In genomic region chrV:9503152-9503817, ce11 we compare ENCODE assay signal across 5 worm cellular contexts.
TF ChIP-seq lines count a peak whose summit lies in the region.

No protein-coding gene starts in this region.

TF ChIP-seq in whole organism, L1 larva, 84 proteins besides CTCF, POLR2A, EP300 and RAD21 (continues in another document):
- TF ChIP-seq tbx-2 (tag; optimal IDR thresholded peaks at IDR 0.05; lab: Kevin White, UChicago) (peak; percentile 75), mef-2 (tag; optimal IDR thresholded peaks at IDR 0.05; lab: Kevin White, UChicago) (no peak), fkh-4 (tag; optimal IDR thresholded peaks at IDR 0.05; lab: Kevin White, UChicago; ENCODE audit: borderline replicate concordance) (no peak), swsn-7 (tag; optimal IDR thresholded peaks at IDR 0.05; lab: Kevin White, UChicago) (peak; percentile 77), hlh-17 (GFP tag; optimal IDR thresholded peaks at IDR 0.05; lab: Kevin White, UChicago; ENCODE audit: borderline replicate concordance) (no peak), vab-15 (tag; optimal IDR thresholded peaks at IDR 0.05; lab: Kevin White, UChicago) (no peak), nhr-20 (tag; optimal IDR thresholded peaks at IDR 0.05; lab: Kevin White, UChicago) (peak; percentile 81), nhr-90 (tag; optimal IDR thresholded peaks at IDR 0.05; lab: Kevin White, UChicago; ENCODE audit: poor library complexity) (peak; percentile 83), jun-1 (tag; optimal IDR thresholded peaks at IDR 0.05; lab: Kevin White, UChicago) (peak; percentile 10), ceh-8 (GFP tag; optimal IDR thresholded peaks at IDR 0.05; lab: Kevin White, UChicago) (peak; percentile 62), nhr-71 (tag; optimal IDR thresholded peaks at IDR 0.05; lab: Kevin White, UChicago) (peak; percentile 87), zip-4 (GFP tag; optimal IDR thresholded peaks at IDR 0.05; lab: Kevin White, UChicago) (no peak), hpl-2 (GFP tag; optimal IDR thresholded peaks at IDR 0.05; lab: Kevin White, UChicago) (no peak), ceh-63 (GFP tag; optimal IDR thresholded peaks at IDR 0.05; lab: Kevin White, UChicago) (no peak), snu-23 (GFP tag; optimal IDR thresholded peaks at IDR 0.05; lab: Kevin White, UChicago) (peak; percentile 89), nhr-84 (tag; optimal IDR thresholded peaks at IDR 0.05; lab: Kevin White, UChicago) (no peak), C04F5.9 (tag; optimal IDR thresholded peaks at IDR 0.05; lab: Kevin White, UChicago) (peak; percentile 30), nhr-76 (tag; optimal IDR thresholded peaks at IDR 0.05; lab: Kevin White, UChicago) (no peak)

TF ChIP-seq in whole organism, L3 larva, 47 proteins besides CTCF, POLR2A, EP300 and RAD21 (continues in another document):
- TF ChIP-seq hmg-11 (tag; optimal IDR thresholded peaks at IDR 0.05; lab: Kevin White, UChicago) (peak; percentile 90), nhr-25 (tag; optimal IDR thresholded peaks at IDR 0.05; lab: Kevin White, UChicago) (peak; percentile 50), fkh-2 (tag; optimal IDR thresholded peaks at IDR 0.05; lab: Kevin White, UChicago) (no peak), unc-39 (tag; optimal IDR thresholded peaks at IDR 0.05; lab: Kevin White, UChicago) (no peak), nhr-77 (tag; optimal IDR thresholded peaks at IDR 0.05; lab: Kevin White, UChicago) (no peak), mdl-1 (tag; optimal IDR thresholded peaks at IDR 0.05; lab: Kevin White, UChicago) (no peak), egl-27 (tag; optimal IDR thresholded peaks at IDR 0.05; lab: Kevin White, UChicago) (no peak), nfya-1 (tag; optimal IDR thresholded peaks at IDR 0.05; lab: Kevin White, UChicago; ENCODE audit: insufficient read depth) (peak; percentile 40), nhr-28 (tag; optimal IDR thresholded peaks at IDR 0.05; lab: Kevin White, UChicago) (no peak), ceh-9 (tag; optimal IDR thresholded peaks at IDR 0.05; lab: Kevin White, UChicago) (no peak), mml-1 (tag; optimal IDR thresholded peaks at IDR 0.05; lab: Kevin White, UChicago) (no peak), lin-39 (tag; optimal IDR thresholded peaks at IDR 0.05; lab: Kevin White, UChicago) (peak; percentile 82), ztf-4 (tag; optimal IDR thresholded peaks at IDR 0.05; lab: Kevin White, UChicago) (no peak), lsy-12 (tag; optimal IDR thresholded peaks at IDR 0.05; lab: Kevin White, UChicago) (peak; percentile 42), tbx-2 (tag; optimal IDR thresholded peaks at IDR 0.05; lab: Kevin White, UChicago) (peak; percentile 48), ceh-28 (tag; optimal IDR thresholded peaks at IDR 0.05; lab: Kevin White, UChicago) (no peak), nhr-23 (tag; optimal IDR thresholded peaks at IDR 0.05; lab: Kevin White, UChicago) (peak; percentile 22), fos-1 (tag; optimal IDR thresholded peaks at IDR 0.05; lab: Kevin White, UChicago) (no peak), ceh-82 (tag; optimal IDR thresholded peaks at IDR 0.05; lab: Kevin White, UChicago) (peak; percentile 8), ama-1 (optimal IDR thresholded peaks at IDR 0.05; lab: Kevin White, UChicago) (peak; percentile 51)

TF ChIP-seq in whole organism, early embryonic, 17 proteins besides CTCF, POLR2A, EP300 and RAD21:
- peak; percentile 91 for TF ChIP-seq F13C5.2 (tag; optimal IDR thresholded peaks at IDR 0.05; lab: Kevin White, UChicago)
- TF ChIP-seq ceh-13 (GFP tag; optimal IDR thresholded peaks at IDR 0.05; lab: Kevin White, UChicago), result peak; percentile 84
- peak; percentile 75 for TF ChIP-seq tra-4 (tag; optimal IDR thresholded peaks at IDR 0.05; lab: Kevin White, UChicago)
- TF ChIP-seq sea-1 (GFP tag; conservative IDR thresholded peaks at IDR 0.05; lab: Robert Waterston, UW), result peak; percentile 96
- TF ChIP-seq pes-1 (GFP tag; IDR thresholded peaks at IDR 0.05; lab: Robert Waterston, UW), result no peak; the same call in 1 of the 2 replicates
- TF ChIP-seq flt-1 (GFP tag; IDR thresholded peaks at IDR 0.05; lab: Robert Waterston, UW), result peak; percentile 96
- TF ChIP-seq ama-1 (optimal IDR thresholded peaks at IDR 0.05; lab: Kevin White, UChicago), result no peak
- peak; percentile 74 for TF ChIP-seq hmbx-1 (tag; optimal IDR thresholded peaks at IDR 0.05; lab: Kevin White, UChicago)
- TF ChIP-seq ceh-36 (tag; optimal IDR thresholded peaks at IDR 0.05; lab: Kevin White, UChicago), result peak; percentile 91
- peak; percentile 96 for TF ChIP-seq hmg-4 (GFP tag; optimal IDR thresholded peaks at IDR 0.05; lab: Kevin White, UChicago)
- peak; percentile 97 for TF ChIP-seq scrt-1 (GFP tag; IDR thresholded peaks at IDR 0.05; lab: Robert Waterston, UW)
- peak; percentile 94 for TF ChIP-seq tbx-11 (GFP tag; IDR thresholded peaks at IDR 0.05; lab: Robert Waterston, UW)
- peak; percentile 76 for TF ChIP-seq ets-7 (tag; optimal IDR thresholded peaks at IDR 0.05; lab: Kevin White, UChicago)
- peak; percentile 87 for TF ChIP-seq hnd-1 (tag; optimal IDR thresholded peaks at IDR 0.05; lab: Kevin White, UChicago)
- TF ChIP-seq tbx-37 (GFP tag; conservative IDR thresholded peaks at IDR 0.05; lab: Robert Waterston, UW), result peak; percentile 92
- TF ChIP-seq aly-1 (tag; optimal IDR thresholded peaks at IDR 0.05; lab: Kevin White, UChicago), result peak; percentile 91
- TF ChIP-seq B0310.2 (tag; optimal IDR thresholded peaks at IDR 0.05; lab: Kevin White, UChicago), result peak; percentile 93

TF ChIP-seq in whole organism, midembryonic, 9 proteins besides CTCF, POLR2A, EP300 and RAD21:
- TF ChIP-seq ztf-29 (GFP tag; IDR thresholded peaks at IDR 0.05; lab: Robert Waterston, UW), result peak; percentile 79; the same call in 1 of the 2 replicates
- peak; percentile 41 for TF ChIP-seq med-1 (GFP tag; optimal IDR thresholded peaks at IDR 0.05; lab: Kevin White, UChicago; ENCODE audit: insufficient read depth)
- TF ChIP-seq T22C8.4 (GFP tag; IDR thresholded peaks at IDR 0.05; lab: Robert Waterston, UW), result peak; percentile 95
- TF ChIP-seq flt-1 (GFP tag; IDR thresholded peaks at IDR 0.05; lab: Robert Waterston, UW), result peak; percentile 97
- TF ChIP-seq tab-1 (GFP tag; IDR thresholded peaks at IDR 0.05; lab: Robert Waterston, UW), result peak; percentile 94
- peak; percentile 95 for TF ChIP-seq ztf-23 (GFP tag; IDR thresholded peaks at IDR 0.05; lab: Robert Waterston, UW)
- TF ChIP-seq cog-1 (tag; optimal IDR thresholded peaks at IDR 0.05; lab: Kevin White, UChicago), result peak; percentile 78
- TF ChIP-seq ref-1 (GFP tag; conservative IDR thresholded peaks at IDR 0.05; lab: Robert Waterston, UW), result peak; percentile 84
- TF ChIP-seq klf-2 (GFP tag; conservative IDR thresholded peaks at IDR 0.05; lab: Robert Waterston, UW), result peak; percentile 83
TF ChIP-seq in whole organism, midembryonic: peak in this region for 9.

TF ChIP-seq in whole organism, young adult, 124 proteins besides CTCF, POLR2A, EP300 and RAD21 (continues in another document):
- TF ChIP-seq lin-35 (GFP tag; optimal IDR thresholded peaks at IDR 0.05; lab: Kevin White, UChicago), result peak in 1 of 3 experiments; percentile 53
- TF ChIP-seq ceh-100 (GFP tag; IDR thresholded peaks at IDR 0.05; lab: Robert Waterston, UW), result peak; percentile 16; the same call in 1 of the 2 replicates
- no peak for TF ChIP-seq ccch-3 (GFP tag; optimal IDR thresholded peaks at IDR 0.05; lab: Kevin White, UChicago)
- TF ChIP-seq F22D6.2 (tag; optimal IDR thresholded peaks at IDR 0.05; lab: Kevin White, UChicago), result peak; percentile 30
- no peak for TF ChIP-seq ztf-6 (GFP tag; IDR thresholded peaks at IDR 0.05; lab: Robert Waterston, UW)
- TF ChIP-seq Y56A3A.18 (GFP tag; IDR thresholded peaks at IDR 0.05; lab: Robert Waterston, UW), result peak; percentile 94
- peak; percentile 87 for TF ChIP-seq lin-26 (GFP tag; IDR thresholded peaks at IDR 0.05; lab: Robert Waterston, UW)
- TF ChIP-seq D2030.7 (GFP tag; IDR thresholded peaks at IDR 0.05; lab: Robert Waterston, UW), result peak; percentile 42
- TF ChIP-seq akir-1 (GFP tag; optimal IDR thresholded peaks at IDR 0.05; lab: Kevin White, UChicago), result no peak
- no peak for TF ChIP-seq C17E4.6 (GFP tag; IDR thresholded peaks at IDR 0.05; lab: Robert Waterston, UW)
- TF ChIP-seq ceh-40 (GFP tag; IDR thresholded peaks at IDR 0.05; lab: Robert Waterston, UW), result 0 out of 2 replicates have a peak, but pooled peaks have one; percentile 70
- TF ChIP-seq B0035.1 (tag; optimal IDR thresholded peaks at IDR 0.05; lab: Kevin White, UChicago), result no peak
- peak; percentile 43; the same call in 1 of the 2 replicates for TF ChIP-seq C06A6.2 (GFP tag; conservative IDR thresholded peaks at IDR 0.05; lab: Robert Waterston, UW)
- no peak for TF ChIP-seq F37B4.10 (GFP tag; IDR thresholded peaks at IDR 0.05; lab: Robert Waterston, UW)
- peak; percentile 24 for TF ChIP-seq gei-17 (GFP tag; optimal IDR thresholded peaks at IDR 0.05; lab: Kevin White, UChicago)
- TF ChIP-seq egl-18 (GFP tag; IDR thresholded peaks at IDR 0.05; lab: Robert Waterston, UW), result peak; percentile 83; the same call in 1 of the 2 replicates
- TF ChIP-seq ets-4 (GFP tag; optimal IDR thresholded peaks at IDR 0.05; lab: Kevin White, UChicago), result peak; percentile 35
- no peak for TF ChIP-seq aptf-2 (GFP tag; conservative IDR thresholded peaks at IDR 0.05; lab: Robert Waterston, UW)
- peak; percentile 36 for TF ChIP-seq ztf-3 (GFP tag; optimal IDR thresholded peaks at IDR 0.05; lab: Kevin White, UChicago)
- no peak for TF ChIP-seq F39B2.1 (GFP tag; IDR thresholded peaks at IDR 0.05; lab: Robert Waterston, UW)
- peak; percentile 80 for TF ChIP-seq dox-1 (GFP tag; IDR thresholded peaks at IDR 0.05; lab: Robert Waterston, UW)
- TF ChIP-seq zim-3 (tag; optimal IDR thresholded peaks at IDR 0.05; lab: Kevin White, UChicago), result peak; percentile 92
- TF ChIP-seq ztf-18 (tag; optimal IDR thresholded peaks at IDR 0.05; lab: Kevin White, UChicago), result peak; percentile 78
- TF ChIP-seq mcd-1 (GFP tag; IDR thresholded peaks at IDR 0.05; lab: Robert Waterston, UW), result no peak; the same call in 1 of the 2 replicates
- TF ChIP-seq rcor-1 (GFP tag; IDR thresholded peaks at IDR 0.05; lab: Robert Waterston, UW), result peak; percentile 78
- no peak for TF ChIP-seq F10E7.11 (tag; optimal IDR thresholded peaks at IDR 0.05; lab: Kevin White, UChicago)
- peak; percentile 91 for TF ChIP-seq hmg-1.2 (GFP tag; IDR thresholded peaks at IDR 0.05; lab: Robert Waterston, UW)
- peak; percentile 74 for TF ChIP-seq repo-1 (tag; optimal IDR thresholded peaks at IDR 0.05; lab: Kevin White, UChicago)
- peak; percentile 64; the same call in 1 of the 2 replicates for TF ChIP-seq bed-1 (GFP tag; IDR thresholded peaks at IDR 0.05; lab: Robert Waterston, UW)
- peak; percentile 81 for TF ChIP-seq ZK185.1 (tag; optimal IDR thresholded peaks at IDR 0.05; lab: Kevin White, UChicago; ENCODE audit: poor library complexity, severe bottlenecking)
- TF ChIP-seq ceh-79 (tag; optimal IDR thresholded peaks at IDR 0.05; lab: Kevin White, UChicago), result peak; percentile 55
- TF ChIP-seq bed-2 (GFP tag; IDR thresholded peaks at IDR 0.05; lab: Robert Waterston, UW), result no peak
- TF ChIP-seq mel-28 (tag; optimal IDR thresholded peaks at IDR 0.05; lab: Kevin White, UChicago; ENCODE audit: borderline replicate concordance), result no peak
- peak; percentile 70 for TF ChIP-seq lir-1 (GFP tag; conservative IDR thresholded peaks at IDR 0.05; lab: Robert Waterston, UW)

Comparison
In these comparisons a context has a peak if more than half of its experiments do, and no peak if none do; other contexts are left out.
1. Of the 8 proteins assayed by ChIP-seq in both whole organism, young adult and whole organism, L1 larva: peak only in whole organism, young adult: none; only in whole organism, L1 larva: dpl-1, efl-1 and unc-130; in both: nhr-90 and snpc-4; in neither: 1; mixed calls (peak in some experiments, not most) for 2.